Worm (Caenorhabditis elegans): Measurements from ENCODE around the gene C08B6.6.

ce11 chrV:10073793-10074192 lies 49.6 kb upstream of the C08B6.6 start, which contains the start of gene F57A8.6:
- TF ChIP-seq elt-3 (tag; optimal IDR thresholded peaks at IDR 0.05) = no peak
- TF ChIP-seq lin-39 (tag; optimal IDR thresholded peaks at IDR 0.05) = no peak

Measured in whole organism, L3 larva.